Fruit fly (Drosophila melanogaster) whole organism, pupa: Measurements from ENCODE around the gene CG4849.

Experiments
- CG10348 ChIP-seq: fragments of 200-800 bp; sonication (Bioruptor generic); IDR thresholded peaks from 2 replicates; pipeline ENCODE4 v1.3.6; 2022; ENCODE audit warnings: missing biosample characterization, missing genetic modification characterization
- CG12605 ChIP-seq: fragments of 200-800 bp; sonication (Bioruptor generic); IDR thresholded peaks from 2 replicates; pipeline ENCODE4 v1.3.6; 2022; ENCODE audit warnings: missing biosample characterization, missing genetic modification characterization
- CG13204 ChIP-seq: fragments of 200-800 bp; sonication (Bioruptor generic); optimal IDR thresholded peaks from 2 replicates; lab custom pipeline; 2018; ENCODE audit warnings: missing biosample characterization, mild to moderate bottlenecking, missing genetic modification characterization, moderate library complexity
- CG14655 ChIP-seq: fragments of 200-800 bp; sonication (Bioruptor generic); optimal IDR thresholded peaks from 3 replicates; lab custom pipeline; 2017; ENCODE audit warnings: mild to moderate bottlenecking, missing biosample characterization, missing genetic modification reagents, missing genetic modification characterization
- CG15710 ChIP-seq: fragments of 200-800 bp; sonication (Bioruptor generic); optimal IDR thresholded peaks from 2 replicates; lab custom pipeline; 2018; ENCODE audit warnings: missing biosample characterization, mild to moderate bottlenecking, missing genetic modification characterization, moderate library complexity
- CG17806 ChIP-seq: fragments of 200-800 bp; sonication (Bioruptor generic); optimal IDR thresholded peaks from 2 replicates; lab custom pipeline; 2018; ENCODE audit warnings: missing biosample characterization, mild to moderate bottlenecking, missing genetic modification characterization, moderate library complexity
- CG32121 ChIP-seq: fragments of 200-800 bp; sonication (Bioruptor generic); IDR thresholded peaks from 2 replicates; pipeline ENCODE4 v1.3.6; 2022; ENCODE audit warnings: missing biosample characterization, missing genetic modification characterization
- CG34367 ChIP-seq: fragments of 200-800 bp; sonication (Bioruptor generic); optimal IDR thresholded peaks from 2 replicates; lab custom pipeline; 2018; ENCODE audit warnings: missing biosample characterization, mild to moderate bottlenecking, missing genetic modification characterization
- CG4496 ChIP-seq: fragments of 200-800 bp; sonication (Bioruptor generic); IDR thresholded peaks from 3 replicates; pipeline ENCODE4 v1.3.6; 2022; ENCODE audit warnings: missing biosample characterization, missing genetic modification characterization
- CG8159 ChIP-seq: fragments of 200-800 bp; sonication (Bioruptor generic); optimal IDR thresholded peaks from 3 replicates; lab custom pipeline; 2018; ENCODE audit warnings: missing biosample characterization, mild to moderate bottlenecking, missing genetic modification characterization, moderate library complexity
- CG8301 ChIP-seq: fragments of 200-800 bp; sonication (Bioruptor generic); optimal IDR thresholded peaks from 2 replicates; lab custom pipeline; 2018; ENCODE audit warnings: missing biosample characterization, mild to moderate bottlenecking, missing genetic modification characterization
- CG9948 ChIP-seq: fragments of 200-800 bp; sonication (Bioruptor generic); optimal IDR thresholded peaks from 2 replicates; lab custom pipeline; 2018; ENCODE audit warnings: missing biosample characterization, mild to moderate bottlenecking, missing genetic modification characterization, moderate library complexity
- D1 ChIP-seq: fragments of 200-800 bp; sonication (Bioruptor generic); optimal IDR thresholded peaks from 2 replicates; lab custom pipeline; 2018; ENCODE audit warnings: missing biosample characterization, mild to moderate bottlenecking, missing genetic modification characterization, moderate library complexity
- EcR ChIP-seq: fragments of 200-800 bp; sonication (Bioruptor generic); optimal IDR thresholded peaks from 3 replicates; lab custom pipeline; 2019; ENCODE audit warnings: missing biosample characterization, missing genetic modification characterization, mild to moderate bottlenecking, moderate library complexity, missing genetic modification reagents
- Ets98B ChIP-seq: fragments of 200-800 bp; sonication (Bioruptor generic); IDR thresholded peaks from 2 replicates; pipeline ENCODE4 v1.3.6; 2022; ENCODE audit warnings: missing biosample characterization, missing genetic modification characterization
- Pif1A ChIP-seq: fragments of 200-800 bp; sonication (Bioruptor generic); optimal IDR thresholded peaks from 3 replicates; lab custom pipeline; 2016; ENCODE audit warnings: missing biosample characterization, missing genetic modification characterization
- Pif1B ChIP-seq: fragments of 200-800 bp; sonication (Bioruptor generic); optimal IDR thresholded peaks from 3 replicates; lab custom pipeline; 2016; ENCODE audit warnings: missing biosample characterization, missing genetic modification characterization
- Snoo ChIP-seq: fragments of 200-800 bp; sonication (Bioruptor generic); optimal IDR thresholded peaks from 3 replicates; lab custom pipeline; 2017; ENCODE audit warnings: missing biosample characterization, mild to moderate bottlenecking, missing genetic modification characterization, inconsistent platforms
- fd96Ca ChIP-seq: fragments of 200-800 bp; sonication (Bioruptor generic); IDR thresholded peaks from 3 replicates; pipeline ENCODE4 v1.3.6; 2022; ENCODE audit warnings: missing biosample characterization, missing genetic modification characterization
- gl ChIP-seq: fragments of 200-800 bp; sonication (Bioruptor generic); optimal IDR thresholded peaks from 2 replicates; lab custom pipeline; 2018; ENCODE audit warnings: missing biosample characterization, mild to moderate bottlenecking, missing genetic modification characterization
- rn ChIP-seq: fragments of 200-800 bp; sonication (Bioruptor generic); IDR thresholded peaks from 2 replicates; pipeline ENCODE4 v1.3.6; 2022; ENCODE audit warnings: missing biosample characterization, missing genetic modification characterization

Gene CG4849

DNA sequence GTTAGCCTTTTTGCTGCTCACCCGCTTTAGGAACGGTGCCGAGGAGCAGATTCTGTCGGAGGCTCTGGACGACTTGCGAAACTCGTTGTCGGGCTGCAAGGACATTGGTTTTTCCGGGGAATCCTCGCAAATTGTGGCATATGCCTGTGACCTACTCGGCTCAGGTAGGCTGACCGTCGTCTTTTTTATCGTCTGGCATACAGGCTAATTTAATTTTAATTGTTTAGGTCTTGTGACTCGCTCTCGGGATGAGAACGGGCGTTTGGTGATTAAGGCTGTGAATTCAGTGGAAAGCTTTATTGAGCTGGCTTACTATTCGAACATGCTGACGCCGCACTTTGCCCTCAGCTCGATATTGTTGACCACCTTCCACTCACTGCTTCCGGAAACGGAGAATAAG is 31.8 kb upstream of the CG4849 start:
- TF ChIP-seq CG32121 (GFP tag; lab: Robert Waterston, UW), result no peak
- TF ChIP-seq CG8301 (tag; lab: Kevin White, UChicago), result no peak
- no peak for TF ChIP-seq D1 (tag; lab: Kevin White, UChicago)
- no peak for TF ChIP-seq CG8159 (tag; lab: Kevin White, UChicago)
- TF ChIP-seq CG10348, result no peak
- TF ChIP-seq rn (GFP tag; lab: Robert Waterston, UW), result no peak
- no peak for TF ChIP-seq CG4496 (GFP tag; lab: Robert Waterston, UW)
- no peak for TF ChIP-seq Pif1A
- no peak for TF ChIP-seq Snoo (tag; lab: Kevin White, UChicago)
- TF ChIP-seq CG14655 (GFP tag; lab: Kevin White, UChicago), result no peak
- TF ChIP-seq EcR (GFP tag; lab: Kevin White, UChicago), result no peak
- no peak for TF ChIP-seq fd96Ca (GFP tag; lab: Robert Waterston, UW)
- TF ChIP-seq CG15710 (tag; lab: Kevin White, UChicago), result no peak
- TF ChIP-seq Pif1B (GFP tag; lab: Kevin White, UChicago), result no peak
- TF ChIP-seq CG34367 (tag; lab: Kevin White, UChicago), result no peak

DNA sequence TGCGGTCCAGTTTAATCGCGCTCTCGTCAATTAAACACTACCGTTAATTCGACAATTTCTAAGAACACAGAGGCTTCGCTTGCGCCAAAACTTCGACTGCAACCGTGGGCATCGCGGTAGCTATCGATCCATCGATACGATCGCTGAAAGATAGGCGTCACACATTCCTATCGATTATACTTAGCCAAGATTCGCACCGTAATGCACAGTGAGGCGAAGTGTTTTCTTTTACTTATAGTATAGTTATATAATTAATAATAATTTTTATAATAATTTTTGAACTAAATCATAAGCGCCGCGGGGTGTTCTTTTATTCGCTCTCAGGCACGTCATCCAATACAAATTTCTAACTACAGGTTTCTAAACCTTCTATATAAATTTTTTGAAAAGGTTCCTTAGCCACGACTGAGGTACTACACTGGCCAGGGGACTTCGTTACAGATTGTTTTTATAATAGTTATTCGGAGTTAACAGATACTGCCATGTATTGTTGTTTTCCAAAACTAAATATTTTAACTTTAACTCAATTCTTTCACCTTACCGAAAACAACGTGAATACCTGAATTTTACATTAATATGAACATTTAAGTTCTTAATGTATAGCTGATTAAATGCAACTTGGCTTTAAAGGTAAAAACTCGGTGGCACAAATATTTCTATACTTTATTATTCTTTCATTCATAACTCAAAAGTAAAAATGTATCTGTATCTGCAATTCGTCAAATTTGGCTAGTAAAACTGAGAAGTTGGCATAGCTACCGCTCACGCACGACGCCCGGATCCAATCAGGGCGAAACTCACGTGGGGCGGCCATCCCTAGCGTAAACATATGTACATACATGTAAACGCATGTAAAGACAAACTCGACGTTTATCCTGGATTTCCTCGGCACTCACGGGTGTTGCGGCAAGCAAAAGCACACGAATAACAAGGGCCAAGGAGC is 25.2 kb upstream of the CG4849 start, which contains the start of the genes NSD and BOD1:
TSS of gene NSD (minus strand) at position 102 of the 943 bp plus-strand sequence.
TSS of gene BOD1 (plus strand) at position 494 of the 943 bp plus-strand sequence.
- TF ChIP-seq CG4496 (GFP tag; lab: Robert Waterston, UW) (peak; percentile 46; the same call in 2 of the 3 replicates), fd96Ca (GFP tag; lab: Robert Waterston, UW) (peak; percentile 65; the same call in 2 of the 3 replicates), CG12605 (GFP tag; lab: Robert Waterston, UW) (no peak), CG8301 (tag; lab: Kevin White, UChicago) (no peak), CG34367 (tag; lab: Kevin White, UChicago) (no peak), CG15710 (tag; lab: Kevin White, UChicago) (peak; percentile 14), D1 (tag; lab: Kevin White, UChicago) (no peak), CG9948 (tag; lab: Kevin White, UChicago) (peak; percentile 4), Snoo (tag; lab: Kevin White, UChicago) (peak; percentile 16), CG17806 (tag; lab: Kevin White, UChicago) (peak; percentile 44), Ets98B (GFP tag; lab: Robert Waterston, UW) (peak; percentile 54)

DNA sequence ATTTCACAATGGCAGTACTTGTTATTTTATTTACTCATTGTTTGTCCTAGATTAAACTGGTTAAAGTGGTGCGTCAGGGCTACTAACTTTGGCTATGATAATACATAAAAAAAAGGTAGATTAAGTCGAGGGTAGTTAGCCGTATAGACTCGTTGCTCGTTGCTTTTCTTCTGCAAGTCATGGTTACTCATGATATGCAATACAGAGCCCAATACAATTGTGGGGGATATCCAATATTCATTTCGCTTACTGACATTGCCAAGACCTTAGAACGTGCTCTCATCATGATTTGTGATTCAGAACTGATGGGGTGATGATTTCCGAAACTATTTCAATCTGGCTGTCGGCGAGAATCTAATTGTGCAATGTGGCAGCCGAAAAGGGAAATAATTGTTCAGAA is 17.8 kb upstream of the CG4849 start:
- TF ChIP-seq EcR (GFP tag; lab: Kevin White, UChicago), result no peak
- TF ChIP-seq CG15710 (tag; lab: Kevin White, UChicago), result no peak

DNA sequence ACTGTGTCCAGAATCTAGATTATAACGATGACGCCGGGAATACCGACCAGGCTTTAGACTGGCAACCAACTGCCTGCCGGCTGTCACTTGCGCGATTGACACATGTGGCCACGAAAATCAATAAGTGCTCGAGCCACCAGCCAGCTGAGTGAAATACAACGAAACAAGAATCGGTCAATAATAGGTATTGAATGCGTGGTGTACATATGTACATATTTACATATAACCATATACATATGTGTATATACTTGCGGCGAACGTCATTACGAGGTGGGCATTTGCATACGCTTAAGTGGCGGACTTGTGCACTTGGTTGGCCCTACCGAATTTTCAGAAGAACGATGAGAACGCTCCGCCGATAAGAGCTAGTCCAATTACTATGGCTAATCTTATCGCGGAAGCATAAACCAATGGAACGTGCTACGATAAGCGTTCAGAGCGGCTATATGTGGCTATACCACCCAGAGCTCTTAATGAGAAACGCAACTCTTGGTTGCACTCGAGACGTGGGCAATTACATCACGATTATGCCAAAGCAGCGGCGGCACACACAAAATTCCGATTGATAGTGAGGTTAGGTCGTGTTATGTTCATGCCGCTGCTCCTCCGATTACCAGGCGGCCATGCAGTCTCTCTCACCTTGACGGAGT is 16.5 kb upstream of the CG4849 start:
- TF ChIP-seq CG12605 (GFP tag; lab: Robert Waterston, UW), result no peak
- no peak for TF ChIP-seq CG8159 (tag; lab: Kevin White, UChicago)
- no peak for TF ChIP-seq CG4496 (GFP tag; lab: Robert Waterston, UW)

DNA sequence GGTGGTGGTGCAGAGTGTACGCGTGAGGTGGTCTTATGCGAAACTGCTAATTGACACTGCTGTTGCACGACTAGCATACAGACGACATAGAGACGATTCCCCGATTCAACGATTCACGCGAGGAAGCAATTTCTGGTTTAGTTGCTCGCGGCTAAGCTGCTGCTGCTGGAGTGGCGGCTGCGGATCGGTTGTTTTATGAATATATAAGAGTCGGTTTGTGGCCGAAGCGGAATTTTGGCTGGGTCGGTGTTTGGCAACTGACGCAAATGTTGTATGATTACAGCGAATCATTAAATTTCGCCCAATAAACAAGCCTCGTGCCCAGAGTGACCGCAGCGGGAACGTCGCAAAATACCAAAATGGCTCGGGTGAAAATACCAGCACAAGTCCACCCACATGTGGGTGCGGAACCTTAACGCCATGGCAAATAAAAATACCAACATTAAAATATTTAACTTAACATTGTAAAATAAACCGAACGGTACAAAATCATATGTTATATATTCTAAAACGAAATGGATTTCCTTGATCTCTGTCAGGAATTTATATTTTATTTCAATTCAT is 15.5 kb upstream of the CG4849 start, which contains the start of gene mfrn:
TSS of gene mfrn (minus strand) at position 340 of the 564 bp plus-strand sequence.
- TF ChIP-seq rn (GFP tag; lab: Robert Waterston, UW) (no peak), fd96Ca (GFP tag; lab: Robert Waterston, UW) (no peak), Pif1B (GFP tag; lab: Kevin White, UChicago) (no peak), CG8301 (tag; lab: Kevin White, UChicago) (no peak), EcR (GFP tag; lab: Kevin White, UChicago) (no peak), CG32121 (GFP tag; lab: Robert Waterston, UW) (no peak), CG15710 (tag; lab: Kevin White, UChicago) (no peak), CG10348 (no peak), Ets98B (GFP tag; lab: Robert Waterston, UW) (no peak), CG34367 (tag; lab: Kevin White, UChicago) (no peak), CG17806 (tag; lab: Kevin White, UChicago) (no peak), CG14655 (GFP tag; lab: Kevin White, UChicago) (no peak), CG4496 (GFP tag; lab: Robert Waterston, UW) (no peak), CG8159 (tag; lab: Kevin White, UChicago) (no peak), Pif1A (no peak), Snoo (tag; lab: Kevin White, UChicago) (no peak), D1 (tag; lab: Kevin White, UChicago) (no peak)

DNA sequence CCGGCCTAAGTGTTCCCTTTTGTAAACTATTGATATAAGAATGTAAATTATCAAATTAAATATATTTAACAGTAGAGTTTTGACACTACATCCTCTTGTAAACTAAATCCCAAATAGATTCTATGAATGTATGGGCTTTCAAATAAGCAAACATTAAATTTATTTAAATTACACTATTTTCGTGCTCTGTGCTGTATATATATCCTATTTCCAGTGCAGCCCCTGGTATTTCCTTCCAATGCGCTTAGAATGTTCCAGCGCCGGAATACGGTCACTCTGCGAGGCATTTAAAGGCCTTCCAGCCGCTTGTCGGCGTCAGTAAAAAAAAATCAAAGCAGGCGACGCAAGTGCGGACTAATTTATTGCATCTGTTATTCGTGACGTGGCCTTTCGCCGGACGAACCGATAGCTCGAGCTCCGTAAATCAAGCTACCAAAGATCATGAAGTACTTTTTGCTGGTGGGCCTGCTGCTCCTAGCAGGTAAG is 14.8 kb upstream of the CG4849 start, which contains the start of gene Gp93:
TSS of gene Gp93 (plus strand) at position 291 of the 486 bp plus-strand sequence.
- peak; percentile 37 for TF ChIP-seq CG8301 (tag; lab: Kevin White, UChicago)
- no peak for TF ChIP-seq CG10348
- TF ChIP-seq CG13204 (GFP tag; lab: Kevin White, UChicago), result peak; percentile 7
- TF ChIP-seq CG4496 (GFP tag; lab: Robert Waterston, UW), result peak; percentile 82
- TF ChIP-seq CG34367 (tag; lab: Kevin White, UChicago), result peak; percentile 25
- TF ChIP-seq CG12605 (GFP tag; lab: Robert Waterston, UW), result peak; percentile 40; the same call in 1 of the 2 replicates
- peak; percentile 45 for TF ChIP-seq CG17806 (tag; lab: Kevin White, UChicago)
- TF ChIP-seq CG9948 (tag; lab: Kevin White, UChicago), result peak; percentile 42
- peak; percentile 67 for TF ChIP-seq CG15710 (tag; lab: Kevin White, UChicago)
- TF ChIP-seq EcR (GFP tag; lab: Kevin White, UChicago), result peak; percentile 56
- peak; percentile 18 for TF ChIP-seq gl
- peak; percentile 54; the same call in 1 of the 2 replicates for TF ChIP-seq CG32121 (GFP tag; lab: Robert Waterston, UW)
- no peak for TF ChIP-seq D1 (tag; lab: Kevin White, UChicago)
- TF ChIP-seq Pif1A, result no peak
- TF ChIP-seq CG14655 (GFP tag; lab: Kevin White, UChicago), result no peak
- peak; percentile 59 for TF ChIP-seq CG8159 (tag; lab: Kevin White, UChicago)
- peak; percentile 64 for TF ChIP-seq Snoo (tag; lab: Kevin White, UChicago)
- no peak for TF ChIP-seq rn (GFP tag; lab: Robert Waterston, UW)
- peak; percentile 33; the same call in 1 of the 3 replicates for TF ChIP-seq fd96Ca (GFP tag; lab: Robert Waterston, UW)
- peak; percentile 37 for TF ChIP-seq Ets98B (GFP tag; lab: Robert Waterston, UW)
- no peak for TF ChIP-seq Pif1B (GFP tag; lab: Kevin White, UChicago)
